Worm (Caenorhabditis elegans): Measurements from ENCODE around the gene W04E12.7.

- TF ChIP-seq T22C8.4 (GFP tag; IDR thresholded peaks at IDR 0.05), result no peak
- TF ChIP-seq ztf-29 (GFP tag; IDR thresholded peaks at IDR 0.05), result no peak
- TF ChIP-seq klf-2 (GFP tag; conservative IDR thresholded peaks at IDR 0.05), result no peak
- no peak for TF ChIP-seq tab-1 (GFP tag; IDR thresholded peaks at IDR 0.05)
- TF ChIP-seq ref-1 (GFP tag; conservative IDR thresholded peaks at IDR 0.05), result no peak
- no peak for TF ChIP-seq flt-1 (GFP tag; IDR thresholded peaks at IDR 0.05)
- no peak for TF ChIP-seq cog-1 (tag; optimal IDR thresholded peaks at IDR 0.05)
- TF ChIP-seq med-1 (GFP tag; optimal IDR thresholded peaks at IDR 0.05; ENCODE audit: insufficient read depth), result no peak
Measured at ce11 chrV:19708849-19709248, 28.5 kb downstream of the W04E12.7 start, which contains the start of gene srv-3.
